Worm (Caenorhabditis elegans) whole organism, L3 larva: ENCODE measurements around the gene Y43F8C.7.

Experiments used
- aly-2 ChIP-seq: fragments of 150-350 bp; optimal IDR thresholded peaks from 2 replicates; lab custom pipeline; 2014; ENCODE audit warnings: missing biosample characterization, missing genetic modification characterization
- ama-1 ChIP-seq: fragments of 150-350 bp; optimal IDR thresholded peaks from 2 replicates; lab custom pipeline; 2018
- ceh-28 ChIP-seq: fragments of 150-350 bp; optimal IDR thresholded peaks from 2 replicates; lab custom pipeline; 2014; ENCODE audit warnings: missing biosample characterization, missing genetic modification reagents, missing genetic modification characterization
- ceh-82 ChIP-seq: fragments of 150-350 bp; optimal IDR thresholded peaks from 2 replicates; lab custom pipeline; 2014; ENCODE audit warnings: missing biosample characterization, missing genetic modification characterization
- elt-1 ChIP-seq: fragments of 150-350 bp; optimal IDR thresholded peaks from 2 replicates; lab custom pipeline; 2014; ENCODE audit warnings: missing biosample characterization, missing genetic modification characterization
- elt-2 ChIP-seq: sonication (generic microtip); optimal IDR thresholded peaks from 2 replicates; lab custom pipeline; 2016; ENCODE audit warnings: missing genetic modification reagents, mild to moderate bottlenecking, missing genetic modification characterization, missing compliant biosample characterization
- elt-3 ChIP-seq, 3 experiments: fragments of 150-350 bp in 1 of 3; sonication (generic microtip) in 2 of 3; optimal IDR thresholded peaks; 2 replicates in 2 of 3; 4 replicates in 1 of 3; lab custom pipeline; 2014 to 2017; ENCODE audit warnings: missing biosample characterization in 3 of 3, missing genetic modification characterization in 3 of 3
- lsy-12 ChIP-seq: sonication (generic microtip); optimal IDR thresholded peaks from 2 replicates; lab custom pipeline; 2016; ENCODE audit warnings: mild to moderate bottlenecking, missing genetic modification characterization, missing compliant biosample characterization
- mdl-1 ChIP-seq: fragments of 150-350 bp; optimal IDR thresholded peaks from 2 replicates; lab custom pipeline; 2014; ENCODE audit warnings: missing biosample characterization, missing genetic modification characterization
- nfya-1 ChIP-seq: sonication (generic microtip); optimal IDR thresholded peaks from 2 replicates; lab custom pipeline; 2017; ENCODE audit warnings: missing genetic modification characterization, mild to moderate bottlenecking, missing compliant biosample characterization, antibody characterized with exemption, moderate library complexity; ENCODE audit not compliant: insufficient read depth
- nhr-237 ChIP-seq: fragments of 150-350 bp; optimal IDR thresholded peaks from 2 replicates; lab custom pipeline; 2014; ENCODE audit warnings: missing biosample characterization, missing genetic modification characterization
- nhr-67 ChIP-seq: fragments of 150-350 bp; optimal IDR thresholded peaks from 2 replicates; lab custom pipeline; 2014; ENCODE audit warnings: missing biosample characterization, missing genetic modification characterization
- pha-4 ChIP-seq: fragments of 150-350 bp; optimal IDR thresholded peaks from 2 replicates; lab custom pipeline; 2014; ENCODE audit warnings: missing biosample characterization, missing genetic modification reagents, missing genetic modification characterization
- sea-2 ChIP-seq: fragments of 150-350 bp; sonication (generic microtip); optimal IDR thresholded peaks from 4 replicates; lab custom pipeline; 2014; ENCODE audit warnings: missing biosample characterization, missing genetic modification reagents, missing genetic modification characterization
- skn-1 ChIP-seq: fragments of 150-350 bp; optimal IDR thresholded peaks from 2 replicates; lab custom pipeline; 2014; ENCODE audit warnings: missing biosample characterization, missing genetic modification characterization
- unc-39 ChIP-seq: sonication (generic microtip); optimal IDR thresholded peaks from 4 replicates; lab custom pipeline; 2017; ENCODE audit warnings: missing biosample characterization, missing genetic modification characterization

The Y43F8C.7 gene

DNA sequence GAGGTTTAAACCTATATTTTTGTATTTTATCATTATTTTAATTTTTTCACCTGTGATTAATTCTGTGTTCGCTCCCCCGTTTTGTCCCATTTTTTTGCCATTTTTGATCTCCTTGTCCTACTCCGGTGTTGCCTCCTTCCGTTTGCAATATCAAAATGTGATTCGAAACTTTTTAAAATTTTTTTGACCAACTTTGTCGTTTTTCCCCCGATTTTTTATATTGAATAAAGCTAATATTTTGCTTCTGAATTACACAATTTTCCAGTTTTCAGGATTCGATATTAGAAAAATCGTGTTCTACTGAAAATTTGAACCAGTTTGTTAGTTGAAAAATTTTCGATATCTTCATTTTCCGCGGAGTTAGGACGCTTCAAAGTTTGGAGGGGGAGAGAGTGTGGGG lies 38.0 kb downstream of the Y43F8C.7 start, which contains the start of gene nlp-25:
Gene nlp-25, plus strand, starts transcription at position 301 of the 400 bp plus-strand sequence.
- TF ChIP-seq nhr-237 (tag; lab: Kevin White, UChicago) (no peak), lsy-12 (tag; lab: Kevin White, UChicago) (no peak), elt-2 (tag; lab: Kevin White, UChicago) (no peak), elt-1 (tag; lab: Kevin White, UChicago) (no peak), ceh-82 (tag; lab: Kevin White, UChicago) (no peak), aly-2 (tag; lab: Kevin White, UChicago) (no peak), pha-4 (no peak), sea-2 (no peak), ama-1 (lab: Kevin White, UChicago) (no peak), nfya-1 (tag; lab: Kevin White, UChicago) (no peak), mdl-1 (tag; lab: Kevin White, UChicago) (no peak)

ce11 chrV:19605415-19605814 lies 38.4 kb downstream of the Y43F8C.7 start:
- TF ChIP-seq aly-2 (tag; lab: Kevin White, UChicago), result no peak

DNA sequence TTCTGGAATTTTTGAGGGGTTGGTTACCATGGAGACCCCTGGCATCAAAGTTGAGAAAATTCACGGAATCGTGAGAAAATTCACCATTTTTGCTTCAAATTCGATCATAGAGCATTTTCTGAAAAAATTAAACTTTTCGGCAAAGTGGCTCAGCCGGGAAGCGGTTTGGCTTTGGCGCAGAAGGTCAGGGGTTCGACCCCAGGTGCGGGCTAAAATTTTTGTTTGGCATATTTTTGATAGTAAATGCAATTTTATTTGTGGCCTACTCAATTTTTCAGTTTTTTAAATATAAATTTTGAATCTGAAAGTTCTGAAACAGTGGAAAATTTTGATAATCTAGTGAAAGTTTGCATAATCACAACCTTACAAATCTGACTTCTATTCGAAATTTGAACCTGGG lies 44.7 kb downstream of the Y43F8C.7 start:
- TF ChIP-seq mdl-1 (tag; lab: Kevin White, UChicago) (no peak), unc-39 (tag; lab: Kevin White, UChicago) (no peak), ceh-28 (tag; lab: Kevin White, UChicago) (no peak), nhr-237 (tag; lab: Kevin White, UChicago) (no peak), pha-4 (no peak), nhr-67 (tag; lab: Kevin White, UChicago) (no peak), elt-3 (tag; optimal IDR thresholded peaks at IDR 0.05; lab: Kevin White, UChicago) (no peak), skn-1 (tag; lab: Kevin White, UChicago) (no peak)
- TF ChIP-seq, all 47 proteins: peak for 0
